Worm (Caenorhabditis elegans) whole organism, L4 larva: ENCODE measurements around the gene sod-4.

ENCODE experiments used
- D1046.2 ChIP-seq: fragments of 200-800 bp; sonication (Bioruptor generic); IDR thresholded peaks from 2 replicates; pipeline ENCODE4 v1.3.6; 2022; ENCODE audit warnings: missing genetic modification characterization, missing compliant biosample characterization
- F10B5.3 ChIP-seq: sonication (generic microtip); optimal IDR thresholded peaks from 2 replicates; lab custom pipeline; 2016; ENCODE audit warnings: mild to moderate bottlenecking, missing genetic modification characterization, missing compliant biosample characterization
- F26F4.8 ChIP-seq: fragments of 200-800 bp; sonication (Bioruptor generic); conservative IDR thresholded peaks from 2 replicates; pipeline ENCODE4 v1.3.6; 2022; ENCODE audit warnings: missing genetic modification characterization, missing compliant biosample characterization
- F44E2.7 ChIP-seq: fragments of 200-800 bp; sonication (Bioruptor generic); IDR thresholded peaks from 2 replicates; pipeline ENCODE4 v2.1.2; 2022; ENCODE audit warnings: missing genetic modification characterization, missing compliant biosample characterization
- R02D3.7 ChIP-seq: fragments of 150-350 bp; sonication (generic microtip); optimal IDR thresholded peaks from 3 replicates; lab custom pipeline; 2014; ENCODE audit warnings: missing biosample characterization, missing genetic modification characterization
- T20F7.1 ChIP-seq: fragments of 200-800 bp; sonication (Bioruptor generic); optimal IDR thresholded peaks from 2 replicates; lab custom pipeline; 2018; ENCODE audit warnings: mild to moderate bottlenecking, missing genetic modification characterization, missing compliant biosample characterization
- T26A8.4 ChIP-seq: fragments of 200-800 bp; sonication (Bioruptor generic); IDR thresholded peaks from 2 replicates; pipeline ENCODE4 v1.3.6; 2022; ENCODE audit warnings: missing genetic modification characterization, missing compliant biosample characterization
- Y75B8A.6 ChIP-seq: fragments of 200-800 bp; sonication (Bioruptor generic); IDR thresholded peaks from 2 replicates; pipeline ENCODE4 v1.3.6; 2022; ENCODE audit warnings: missing genetic modification reagents, missing genetic modification characterization, missing compliant biosample characterization
- ZK337.2 ChIP-seq: fragments of 200-800 bp; sonication (Bioruptor generic); IDR thresholded peaks from 2 replicates; pipeline ENCODE4 v1.3.6; 2022; ENCODE audit warnings: missing genetic modification reagents, missing genetic modification characterization, missing compliant biosample characterization
- ZK546.5 ChIP-seq, 2 experiments: sonication (generic microtip); optimal IDR thresholded peaks; 2 replicates each; lab custom pipeline; 2017; ENCODE audit warnings: missing biosample characterization in 2 of 2, missing genetic modification characterization in 2 of 2
- attf-4 ChIP-seq: sonication (generic microtip); optimal IDR thresholded peaks from 3 replicates; lab custom pipeline; 2017; ENCODE audit warnings: missing biosample characterization, missing genetic modification characterization
- ceh-20 ChIP-seq: fragments of 200-800 bp; sonication (Bioruptor generic); IDR thresholded peaks from 2 replicates; pipeline ENCODE4 v1.3.6; 2022; ENCODE audit warnings: missing genetic modification reagents, missing genetic modification characterization, missing compliant biosample characterization
- ceh-44 ChIP-seq: fragments of 200-800 bp; sonication (Bioruptor generic); IDR thresholded peaks from 2 replicates; pipeline ENCODE4 v1.3.6; 2022; ENCODE audit warnings: missing genetic modification reagents, missing genetic modification characterization, missing compliant biosample characterization
- cey-2 ChIP-seq: sonication (generic microtip); optimal IDR thresholded peaks from 3 replicates; lab custom pipeline; 2017; ENCODE audit warnings: missing genetic modification characterization, mild to moderate bottlenecking, missing compliant biosample characterization, antibody characterized with exemption, borderline replicate concordance; ENCODE audit not compliant: insufficient read depth
- ctbp-1 ChIP-seq: fragments of 200-800 bp; sonication (Bioruptor generic); IDR thresholded peaks from 2 replicates; pipeline ENCODE4 v1.3.6; 2022; ENCODE audit warnings: missing genetic modification reagents, missing genetic modification characterization, missing compliant biosample characterization
- daf-16 ChIP-seq, 3 experiments: sonication (generic microtip); optimal IDR thresholded peaks; 2 replicates each; lab custom pipeline; 2016 to 2017; ENCODE audit warnings: missing genetic modification characterization in 3 of 3, missing genetic modification reagents in 3 of 3, mild to moderate bottlenecking in 2 of 3, missing compliant biosample characterization in 2 of 3, missing biosample characterization in 1 of 3, moderate library complexity in 1 of 3
- daf-8 ChIP-seq: fragments of 200-800 bp; sonication (Bioruptor generic); IDR thresholded peaks from 2 replicates; pipeline ENCODE4 v1.3.6; 2022; ENCODE audit warnings: missing genetic modification characterization, missing compliant biosample characterization
- dmd-8 ChIP-seq: fragments of 200-800 bp; sonication (Bioruptor generic); IDR thresholded peaks from 2 replicates; pipeline ENCODE4 v1.3.6; 2022; ENCODE audit warnings: missing genetic modification characterization, missing compliant biosample characterization
- egl-43 ChIP-seq: fragments of 200-800 bp; sonication (Bioruptor generic); IDR thresholded peaks from 2 replicates; pipeline ENCODE4 v1.3.6; 2022; ENCODE audit warnings: missing genetic modification reagents, missing genetic modification characterization, missing compliant biosample characterization
- fkh-10 ChIP-seq: fragments of 150-350 bp; optimal IDR thresholded peaks from 2 replicates; lab custom pipeline; 2014; ENCODE audit warnings: missing biosample characterization, missing genetic modification reagents, missing genetic modification characterization
- gei-8 ChIP-seq: fragments of 200-800 bp; sonication (Bioruptor generic); optimal IDR thresholded peaks from 2 replicates; lab custom pipeline; 2018; ENCODE audit warnings: mild to moderate bottlenecking, missing genetic modification characterization, missing compliant biosample characterization
- hif-1 ChIP-seq, 2 experiments: sonication (generic microtip); optimal IDR thresholded peaks; 2 replicates each; lab custom pipeline; 2016 to 2017; ENCODE audit warnings: missing compliant biosample characterization in 2 of 2, missing genetic modification characterization in 2 of 2, missing genetic modification reagents in 2 of 2, missing genotype in 2 of 2, mild to moderate bottlenecking in 1 of 2
- hlh-11 ChIP-seq: fragments of 200-800 bp; sonication (Bioruptor generic); optimal IDR thresholded peaks from 2 replicates; lab custom pipeline; 2018; ENCODE audit warnings: mild to moderate bottlenecking, missing genetic modification characterization, missing compliant biosample characterization
- hlh-30 ChIP-seq: sonication (generic microtip); optimal IDR thresholded peaks from 2 replicates; lab custom pipeline; 2017; ENCODE audit warnings: antibody characterized with exemption, mild to moderate bottlenecking, missing genetic modification characterization, missing compliant biosample characterization; ENCODE audit not compliant: insufficient read depth
- jun-1 ChIP-seq: fragments of 150-350 bp; optimal IDR thresholded peaks from 2 replicates; lab custom pipeline; 2014; ENCODE audit warnings: missing biosample characterization, missing genetic modification reagents, missing genetic modification characterization
- lin-1 ChIP-seq: fragments of 200-800 bp; sonication (Bioruptor generic); IDR thresholded peaks from 2 replicates; pipeline ENCODE4 v1.3.6; 2022; ENCODE audit warnings: missing genetic modification reagents, missing genetic modification characterization, missing compliant biosample characterization
- lin-15B ChIP-seq: fragments of 150-350 bp; sonication (generic microtip); optimal IDR thresholded peaks from 3 replicates; lab custom pipeline; 2014; ENCODE audit warnings: missing biosample characterization, missing genetic modification characterization
- lin-39 ChIP-seq: fragments of 150-350 bp; optimal IDR thresholded peaks from 2 replicates; lab custom pipeline; 2014; ENCODE audit warnings: missing biosample characterization, missing genetic modification reagents, missing genetic modification characterization
- lir-3 ChIP-seq: sonication (generic microtip); optimal IDR thresholded peaks from 2 replicates; lab custom pipeline; 2016; ENCODE audit warnings: mild to moderate bottlenecking, missing genetic modification characterization, missing compliant biosample characterization
- madf-9 ChIP-seq: fragments of 200-800 bp; sonication (Bioruptor generic); conservative IDR thresholded peaks from 2 replicates; pipeline ENCODE4 v1.3.6; 2022; ENCODE audit warnings: missing genetic modification reagents, missing genetic modification characterization, missing compliant biosample characterization
- mdl-1 ChIP-seq, 2 experiments: fragments of 150-350 bp in 1 of 2; sonication (generic microtip) in 1 of 2; optimal IDR thresholded peaks; 2 replicates each; lab custom pipeline; 2014 to 2017; ENCODE audit warnings: missing biosample characterization in 2 of 2, missing genetic modification characterization in 2 of 2
- mdt-29 ChIP-seq: fragments of 200-800 bp; sonication (Bioruptor generic); IDR thresholded peaks from 2 replicates; pipeline ENCODE4 v1.3.6; 2022; ENCODE audit warnings: missing genetic modification reagents, missing genetic modification characterization, missing compliant biosample characterization
- mxl-2 ChIP-seq: fragments of 200-800 bp; sonication (Bioruptor generic); conservative IDR thresholded peaks from 2 replicates; pipeline ENCODE4 v1.3.6; 2022; ENCODE audit warnings: missing genetic modification reagents, missing genetic modification characterization, missing compliant biosample characterization
- nhr-102 ChIP-seq: sonication (generic microtip); optimal IDR thresholded peaks from 2 replicates; lab custom pipeline; 2016; ENCODE audit warnings: mild to moderate bottlenecking, missing genetic modification characterization, moderate library complexity, missing compliant biosample characterization
- nhr-111 ChIP-seq: fragments of 200-800 bp; sonication (Bioruptor generic); optimal IDR thresholded peaks from 2 replicates; lab custom pipeline; 2018; ENCODE audit warnings: mild to moderate bottlenecking, missing genetic modification characterization, missing compliant biosample characterization
- nhr-48 ChIP-seq: sonication (generic microtip); optimal IDR thresholded peaks from 2 replicates; lab custom pipeline; 2016; ENCODE audit warnings: mild to moderate bottlenecking, missing genetic modification characterization, missing compliant biosample characterization
- nhr-6 ChIP-seq: fragments of 150-350 bp; optimal IDR thresholded peaks from 2 replicates; lab custom pipeline; 2014; ENCODE audit warnings: missing biosample characterization, missing genetic modification characterization
- php-3 ChIP-seq: fragments of 200-800 bp; sonication (Bioruptor generic); IDR thresholded peaks from 2 replicates; pipeline ENCODE4 v1.3.6; 2022; ENCODE audit warnings: missing genetic modification reagents, missing genetic modification characterization, missing compliant biosample characterization
- rbr-2 ChIP-seq: sonication (generic microtip); optimal IDR thresholded peaks from 2 replicates; lab custom pipeline; 2016; ENCODE audit warnings: missing genotype, missing genetic modification characterization, missing compliant biosample characterization
- saeg-2 ChIP-seq: fragments of 200-800 bp; sonication (Bioruptor generic); IDR thresholded peaks from 2 replicates; pipeline ENCODE4 v1.3.6; 2022; ENCODE audit warnings: missing genetic modification reagents, missing genetic modification characterization, missing compliant biosample characterization
- set-16 ChIP-seq: fragments of 200-800 bp; sonication (Bioruptor generic); IDR thresholded peaks from 2 replicates; pipeline ENCODE4 v1.3.6; 2022; ENCODE audit warnings: missing genetic modification reagents, missing genetic modification characterization, missing compliant biosample characterization
- skn-1 ChIP-seq: fragments of 150-350 bp; optimal IDR thresholded peaks from 2 replicates; lab custom pipeline; 2014; ENCODE audit warnings: missing biosample characterization, missing genetic modification characterization
- tag-97 ChIP-seq: fragments of 200-800 bp; sonication (Bioruptor generic); IDR thresholded peaks from 2 replicates; pipeline ENCODE4 v1.3.6; 2022; ENCODE audit warnings: missing genetic modification characterization, missing compliant biosample characterization
- unc-39 ChIP-seq: sonication (generic microtip); optimal IDR thresholded peaks from 2 replicates; lab custom pipeline; 2017; ENCODE audit warnings: missing biosample characterization, missing genetic modification characterization
- vab-7 ChIP-seq: fragments of 200-800 bp; sonication (Bioruptor generic); IDR thresholded peaks from 2 replicates; pipeline ENCODE4 v1.3.6; 2022; ENCODE audit warnings: missing genetic modification reagents, missing genetic modification characterization, missing compliant biosample characterization
- zfp-2 ChIP-seq: sonication (generic microtip); optimal IDR thresholded peaks from 2 replicates; lab custom pipeline; 2016; ENCODE audit warnings: mild to moderate bottlenecking, missing genetic modification characterization, missing compliant biosample characterization
- zip-11 ChIP-seq: fragments of 200-800 bp; sonication (Bioruptor generic); IDR thresholded peaks from 2 replicates; pipeline ENCODE4 v1.3.6; 2022; ENCODE audit warnings: missing genetic modification characterization, missing compliant biosample characterization
- ztf-11 ChIP-seq: fragments of 150-350 bp; optimal IDR thresholded peaks from 2 replicates; lab custom pipeline; 2014; ENCODE audit warnings: missing biosample characterization, missing genetic modification characterization
- ztf-7 ChIP-seq: fragments of 150-350 bp; optimal IDR thresholded peaks from 2 replicates; lab custom pipeline; 2014; ENCODE audit warnings: missing biosample characterization, missing genetic modification characterization

sod-4 gene

ce11 chrIII:9546016-9546659 lies 46.0 kb upstream of the sod-4 start, which contains the start of gene unc-16:
TSS of gene unc-16 (plus strand) at chrIII:9546258.
- TF ChIP-seq egl-43 (GFP tag; lab: Robert Waterston, UW): no peak; the same call in 1 of the 2 replicates
- TF ChIP-seq rbr-2 (tag; lab: Kevin White, UChicago): peak; percentile 91
- no peak for TF ChIP-seq lin-1 (GFP tag; lab: Robert Waterston, UW)
- no peak for TF ChIP-seq tag-97
- no peak for TF ChIP-seq lin-15B (tag; lab: Kevin White, UChicago)
- TF ChIP-seq Y75B8A.6 (GFP tag; lab: Robert Waterston, UW): no peak
- TF ChIP-seq nhr-48: peak; percentile 45
- TF ChIP-seq hlh-30 (tag; lab: Kevin White, UChicago): peak; percentile 98
- no peak for TF ChIP-seq zip-11
- TF ChIP-seq skn-1 (tag; lab: Kevin White, UChicago): no peak
- peak; percentile 21 for TF ChIP-seq zfp-2 (tag; lab: Kevin White, UChicago)
- TF ChIP-seq T26A8.4 (GFP tag; lab: Robert Waterston, UW): peak; percentile 80
- peak; percentile 68; the same call in 1 of the 2 replicates for TF ChIP-seq ctbp-1 (GFP tag; lab: Robert Waterston, UW)
- TF ChIP-seq hif-1 (tag; optimal IDR thresholded peaks at IDR 0.05; lab: Kevin White, UChicago): peak in 1 of 2 experiments; percentile 65
- peak; percentile 91 for TF ChIP-seq fkh-10
- 0 out of 2 replicates have a peak, but pooled peaks have one; percentile 21 for TF ChIP-seq madf-9 (GFP tag; lab: Robert Waterston, UW)
- no peak for TF ChIP-seq R02D3.7 (tag; lab: Kevin White, UChicago)
- peak; percentile 90 for TF ChIP-seq hlh-11 (tag; lab: Kevin White, UChicago)
- peak in 1 of 2 experiments; percentile 9 for TF ChIP-seq ZK546.5 (tag; optimal IDR thresholded peaks at IDR 0.05; lab: Kevin White, UChicago)
- no peak for TF ChIP-seq daf-8 (GFP tag; lab: Robert Waterston, UW)
- TF ChIP-seq nhr-6 (tag; lab: Kevin White, UChicago): peak; percentile 70
- no peak for TF ChIP-seq nhr-111 (GFP tag; lab: Kevin White, UChicago)
- peak; percentile 38 for TF ChIP-seq ztf-7 (tag; lab: Kevin White, UChicago)
- TF ChIP-seq dmd-8: no peak
- TF ChIP-seq saeg-2 (GFP tag; lab: Robert Waterston, UW): no peak
- peak in 1 of 2 experiments; percentile 28 for TF ChIP-seq daf-16 (GFP tag; optimal IDR thresholded peaks at IDR 0.05; lab: Kevin White, UChicago)
- TF ChIP-seq daf-16 (tag; optimal IDR thresholded peaks at IDR 0.05; lab: Kevin White, UChicago): peak; percentile 79
- TF ChIP-seq nhr-102: peak; percentile 51
- TF ChIP-seq php-3: no peak
- no peak for TF ChIP-seq attf-4 (tag; lab: Kevin White, UChicago)
- TF ChIP-seq ZK337.2 (GFP tag; lab: Robert Waterston, UW): 0 out of 2 replicates have a peak, but pooled peaks have one; percentile 8
- peak; percentile 36; the same call in 1 of the 2 replicates for TF ChIP-seq ceh-44 (GFP tag; lab: Robert Waterston, UW)
- 0 out of 2 replicates have a peak, but pooled peaks have one; percentile 54 for TF ChIP-seq mdt-29 (GFP tag; lab: Robert Waterston, UW)
- TF ChIP-seq jun-1: no peak
- peak; percentile 77 for TF ChIP-seq mxl-2 (GFP tag; lab: Robert Waterston, UW)
- no peak for TF ChIP-seq unc-39 (tag; lab: Kevin White, UChicago)
- TF ChIP-seq lir-3: no peak
- TF ChIP-seq gei-8 (GFP tag; lab: Kevin White, UChicago): no peak
- TF ChIP-seq F44E2.7: no peak
- 0 out of 2 replicates have a peak, but pooled peaks have one; percentile 16 for TF ChIP-seq set-16 (GFP tag; lab: Robert Waterston, UW)
- peak; percentile 56 for TF ChIP-seq vab-7 (GFP tag; lab: Robert Waterston, UW)
- peak; percentile 82 for TF ChIP-seq T20F7.1 (GFP tag; lab: Kevin White, UChicago)
- TF ChIP-seq D1046.2: no peak
- TF ChIP-seq mdl-1 (tag; optimal IDR thresholded peaks at IDR 0.05; lab: Kevin White, UChicago): peak; percentile 83 to 97
- TF ChIP-seq cey-2 (tag; lab: Kevin White, UChicago): no peak
- TF ChIP-seq lin-39 (tag; lab: Kevin White, UChicago): no peak
- no peak for TF ChIP-seq ztf-11 (tag; lab: Kevin White, UChicago)
- TF ChIP-seq ceh-20 (GFP tag; lab: Robert Waterston, UW): peak; percentile 95; the same call in 1 of the 2 replicates
- TF ChIP-seq F26F4.8 (GFP tag; lab: Robert Waterston, UW): no peak
- peak; percentile 20 for TF ChIP-seq F10B5.3 (tag; lab: Kevin White, UChicago)
